Worm (Caenorhabditis elegans) whole organism, L4/young adult: ENCODE data around the gene cam-1.

Source experiments
- W03F9.2 ChIP-seq: fragments of 150-350 bp; optimal IDR thresholded peaks from 2 replicates; lab custom pipeline; 2014; ENCODE audit warnings: missing biosample characterization, missing genetic modification characterization
- dao-5 ChIP-seq: sonication (generic microtip); optimal IDR thresholded peaks from 2 replicates; lab custom pipeline; 2016; ENCODE audit warnings: missing genotype, missing genetic modification characterization, moderate library complexity, missing compliant biosample characterization

- no peak for TF ChIP-seq W03F9.2 (tag; lab: Kevin White, UChicago)
- no peak for TF ChIP-seq dao-5 (tag; lab: Kevin White, UChicago)
Observed at ce11 chrII:9315692-9316091, 5.6 kb upstream of the cam-1 start.
